Worm (Caenorhabditis elegans) whole organism, young adult: ENCODE measurements around the gene Y82E9BR.10.

ENCODE experiments used
- F22D6.2 ChIP-seq: sonication (generic microtip); optimal IDR thresholded peaks from 2 replicates; lab custom pipeline; 2016; ENCODE audit warnings: mild to moderate bottlenecking, missing genetic modification characterization, missing compliant biosample characterization
- Y53F4B.3 ChIP-seq: fragments of 200-800 bp; sonication (Bioruptor generic); IDR thresholded peaks from 2 replicates; pipeline ENCODE4 v1.3.6; 2022; ENCODE audit warnings: missing genetic modification reagents, missing genetic modification characterization, missing compliant biosample characterization
- ama-1 ChIP-seq, 3 experiments: fragments of 150-350 bp in 1 of 3; sonication (generic microtip) in 2 of 3; optimal IDR thresholded peaks; 2 replicates each; lab custom pipeline; 2014 to 2018; ENCODE audit warnings: missing biosample characterization in 2 of 3, missing genetic modification characterization in 2 of 3, missing genetic modification reagents in 2 of 3
- attf-6 ChIP-seq: fragments of 200-800 bp; sonication (Bioruptor generic); IDR thresholded peaks from 2 replicates; pipeline ENCODE4 v1.3.6; 2022; ENCODE audit warnings: missing genetic modification reagents, missing genetic modification characterization, missing compliant biosample characterization
- ceh-27 ChIP-seq: fragments of 200-800 bp; sonication (Bioruptor generic); optimal IDR thresholded peaks from 2 replicates; lab custom pipeline; 2018; ENCODE audit warnings: mild to moderate bottlenecking, missing genetic modification characterization, moderate library complexity, missing compliant biosample characterization
- dox-1 ChIP-seq: fragments of 200-800 bp; sonication (Bioruptor generic); IDR thresholded peaks from 2 replicates; pipeline ENCODE4 v1.3.6; 2022; ENCODE audit warnings: missing genetic modification reagents, missing genetic modification characterization, missing compliant biosample characterization
- hmg-1.2 ChIP-seq: fragments of 200-800 bp; sonication (Bioruptor generic); IDR thresholded peaks from 2 replicates; pipeline ENCODE4 v1.3.6; 2022; ENCODE audit warnings: missing genetic modification reagents, missing genetic modification characterization, missing compliant biosample characterization
- lin-35 ChIP-seq, 3 experiments: fragments of 150-350 bp in 2 of 3; sonication (generic microtip) in 1 of 3; optimal IDR thresholded peaks; 2 replicates each; lab custom pipeline; 2014 to 2018; ENCODE audit warnings: missing biosample characterization in 3 of 3, missing genetic modification characterization in 3 of 3, missing genetic modification reagents in 3 of 3
- nfya-1 ChIP-seq: sonication (generic microtip); optimal IDR thresholded peaks from 2 replicates; lab custom pipeline; 2017; ENCODE audit warnings: antibody characterized with exemption, missing compliant biosample characterization, missing genetic modification characterization, borderline replicate concordance; ENCODE audit not compliant: insufficient read depth
- unc-130 ChIP-seq: sonication (generic microtip); optimal IDR thresholded peaks from 2 replicates; lab custom pipeline; 2016; ENCODE audit warnings: missing genetic modification reagents, missing genetic modification characterization, missing compliant biosample characterization
- unc-62 ChIP-seq: fragments of 150-350 bp; optimal IDR thresholded peaks from 2 replicates; lab custom pipeline; 2014; ENCODE audit warnings: missing biosample characterization, missing genetic modification reagents, missing genetic modification characterization

DNA sequence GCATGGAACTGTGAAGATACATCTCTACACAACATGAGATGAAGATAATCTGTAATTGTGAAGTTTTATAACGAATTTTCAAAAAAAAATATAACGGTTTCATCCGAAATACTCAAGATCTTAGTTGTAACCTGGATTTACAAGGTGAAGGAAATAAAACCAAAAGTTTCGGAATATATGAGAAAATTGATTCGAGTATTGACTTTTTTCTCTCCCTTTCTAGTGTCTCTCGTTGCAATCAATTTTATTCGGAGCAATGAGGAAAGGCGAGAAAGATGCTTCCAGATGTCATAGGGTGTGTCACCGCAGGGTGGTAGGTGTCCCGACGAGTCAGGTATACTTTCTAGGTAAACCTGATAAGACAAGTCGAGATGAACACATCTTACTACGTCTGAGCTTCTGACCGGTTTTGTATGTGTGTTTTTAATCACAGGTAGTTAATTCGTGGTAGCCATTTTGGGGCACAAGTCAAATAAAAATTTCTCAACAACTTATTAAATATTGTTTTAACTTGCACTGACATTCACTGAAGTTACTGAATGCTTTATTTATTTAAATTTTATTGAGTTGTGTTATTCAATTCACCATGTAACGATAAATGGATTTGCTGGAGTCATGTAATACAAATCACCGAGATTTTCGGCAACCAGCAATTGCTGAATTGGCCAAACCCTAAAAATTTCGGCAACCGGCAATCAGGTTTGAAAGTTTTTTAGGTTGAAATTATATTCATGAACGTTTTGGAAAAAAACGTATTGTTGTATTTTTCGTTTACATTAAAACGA is 13.1 kb upstream of the Y82E9BR.10 start, which contains the start of gene pals-20:
- TF ChIP-seq unc-62 (GFP tag; lab: Kevin White, UChicago) (no peak), nfya-1 (no peak), Y53F4B.3 (no peak), F22D6.2 (no peak), ama-1 (optimal IDR thresholded peaks at IDR 0.05; lab: Kevin White, UChicago) (no peak), ama-1 (GFP tag; optimal IDR thresholded peaks at IDR 0.05; lab: Kevin White, UChicago) (no peak), unc-130 (GFP tag; lab: Kevin White, UChicago) (no peak), dox-1 (no peak), attf-6 (GFP tag; lab: Robert Waterston, UW) (no peak), lin-35 (GFP tag; optimal IDR thresholded peaks at IDR 0.05; lab: Kevin White, UChicago) (no peak), ceh-27 (GFP tag; lab: Kevin White, UChicago) (no peak), hmg-1.2 (GFP tag; lab: Robert Waterston, UW) (no peak)
